Worm (Caenorhabditis elegans): Measurements from ENCODE around the gene C53A5.2.

ce11 chrV:14546569-14546968, 23.6 kb upstream of the C53A5.2 start, which contains the start of gene C53A5.13:
- TF ChIP-seq nhr-237 (tag; optimal IDR thresholded peaks at IDR 0.05) (no peak), elt-3 (tag; optimal IDR thresholded peaks at IDR 0.05) (no peak), unc-62 (GFP tag; optimal IDR thresholded peaks at IDR 0.05) (no peak), lin-13 (tag; optimal IDR thresholded peaks at IDR 0.05) (no peak), nhr-76 (tag; optimal IDR thresholded peaks at IDR 0.05) (no peak), snpc-4 (tag; optimal IDR thresholded peaks at IDR 0.05) (no peak)
